Worm (Caenorhabditis elegans) whole organism, midembryonic: ENCODE data around the gene chil-17.

ENCODE experiments used
- T22C8.4 ChIP-seq: fragments of 200-800 bp; sonication (Bioruptor generic); IDR thresholded peaks from 2 replicates; pipeline ENCODE4 v1.3.6; 2022; ENCODE audit warnings: missing genetic modification characterization, missing compliant biosample characterization
- cog-1 ChIP-seq: sonication (generic microtip); optimal IDR thresholded peaks from 2 replicates; lab custom pipeline; 2016; ENCODE audit warnings: missing genetic modification characterization, missing compliant biosample characterization
- flt-1 ChIP-seq: fragments of 200-800 bp; sonication (Bioruptor generic); IDR thresholded peaks from 2 replicates; pipeline ENCODE4 v1.3.6; 2022; ENCODE audit warnings: missing genetic modification characterization, missing compliant biosample characterization
- klf-2 ChIP-seq: fragments of 200-800 bp; sonication (Bioruptor generic); conservative IDR thresholded peaks from 2 replicates; pipeline ENCODE4 v1.3.6; 2022; ENCODE audit warnings: missing genetic modification reagents, missing genetic modification characterization, missing compliant biosample characterization
- med-1 ChIP-seq: sonication (generic microtip); optimal IDR thresholded peaks from 2 replicates; lab custom pipeline; 2017; ENCODE audit warnings: missing genetic modification characterization, mild to moderate bottlenecking, missing compliant biosample characterization, antibody characterized with exemption, missing genetic modification reagents; ENCODE audit not compliant: insufficient read depth
- ref-1 ChIP-seq: fragments of 200-800 bp; sonication (Bioruptor generic); conservative IDR thresholded peaks from 2 replicates; pipeline ENCODE4 v1.3.6; 2022; ENCODE audit warnings: missing genetic modification reagents, missing genetic modification characterization, missing compliant biosample characterization
- tab-1 ChIP-seq: fragments of 200-800 bp; sonication (Bioruptor generic); IDR thresholded peaks from 2 replicates; pipeline ENCODE4 v1.3.6; 2022; ENCODE audit warnings: missing genetic modification characterization, missing compliant biosample characterization
- ztf-29 ChIP-seq: fragments of 200-800 bp; sonication (Bioruptor generic); IDR thresholded peaks from 2 replicates; pipeline ENCODE4 v1.3.6; 2022; ENCODE audit warnings: missing genetic modification reagents, missing genetic modification characterization, missing compliant biosample characterization

DNA sequence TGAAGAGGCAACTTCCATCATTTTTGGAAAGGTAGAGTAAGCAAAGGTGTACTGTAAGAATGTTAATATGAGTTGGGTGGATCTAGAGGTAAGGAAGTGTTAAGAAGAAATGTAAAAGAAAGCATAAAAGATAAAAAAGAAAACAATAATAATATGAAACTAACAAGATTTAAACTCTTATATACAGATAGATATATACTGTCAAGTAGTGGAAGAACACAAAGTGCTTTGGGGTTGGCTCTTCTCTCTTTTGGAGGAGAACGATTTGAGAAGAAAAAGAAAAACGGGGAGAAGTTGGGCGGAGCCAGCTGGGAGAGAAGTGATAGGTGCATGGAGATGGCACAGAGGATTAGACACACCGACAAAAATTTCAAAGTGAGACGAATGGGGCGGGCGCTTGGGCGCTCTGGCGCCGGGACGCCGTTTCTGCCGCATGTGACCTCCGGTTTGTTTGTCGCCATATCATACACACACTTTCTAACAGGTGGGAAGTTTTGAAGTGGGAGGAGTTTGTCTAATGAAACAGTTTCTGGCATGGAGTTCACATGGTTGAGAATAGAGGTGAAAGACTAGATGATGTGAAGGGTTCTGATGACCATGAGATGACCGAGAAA lies 47.5 kb upstream of the chil-17 start, which contains the start of gene T19H5.4:
- TF ChIP-seq med-1: no peak
- no peak; the same call in 1 of the 2 replicates for TF ChIP-seq ref-1 (GFP tag; lab: Robert Waterston, UW)
- no peak for TF ChIP-seq ztf-29 (GFP tag; lab: Robert Waterston, UW)
- no peak for TF ChIP-seq flt-1
- no peak for TF ChIP-seq T22C8.4 (GFP tag; lab: Robert Waterston, UW)
- no peak for TF ChIP-seq tab-1 (GFP tag; lab: Robert Waterston, UW)
- no peak for TF ChIP-seq cog-1 (tag; lab: Kevin White, UChicago)
- TF ChIP-seq klf-2: no peak
